Worm (Caenorhabditis elegans): ENCODE measurements around the gene mct-6.
A peak's percentile ranks its signal among the peaks of the same experiment; 100 is the strongest.

Gene mct-6

DNA sequence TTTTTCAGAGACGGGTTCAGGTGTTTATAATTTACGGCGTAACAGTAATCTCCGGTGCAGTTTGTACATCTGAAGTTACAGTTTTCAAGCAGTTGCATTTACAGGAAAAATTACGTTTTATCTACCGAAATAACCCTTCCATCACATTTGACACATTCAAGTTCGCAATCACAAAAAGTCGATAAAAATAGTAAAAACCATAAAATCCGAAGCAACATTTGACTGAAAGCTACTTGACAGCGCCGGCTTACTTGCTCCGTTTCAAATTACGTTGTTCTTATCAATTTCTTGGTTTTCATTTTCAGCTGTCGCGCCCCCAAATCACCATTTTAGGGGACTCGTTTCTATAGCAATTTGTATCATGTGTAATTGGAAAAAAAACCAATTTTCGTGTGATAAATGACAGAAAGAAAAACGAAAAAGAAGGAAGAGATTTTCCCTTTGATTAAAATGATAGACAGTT, 12.5 kb upstream of the mct-6 start, which contains the start of gene T01C8.3:
Gene T01C8.3 (minus strand): TSS at position 413 of the 463 bp plus-strand sequence.
- TF ChIP-seq lim-6 (tag; optimal IDR thresholded peaks at IDR 0.05) = no peak
- no peak for TF ChIP-seq ceh-19 (GFP tag; optimal IDR thresholded peaks at IDR 0.05)
- no peak for TF ChIP-seq ets-4 (tag; optimal IDR thresholded peaks at IDR 0.05)
- no peak for TF ChIP-seq unc-55 (GFP tag; optimal IDR thresholded peaks at IDR 0.05)
- TF ChIP-seq ztf-16 (tag; optimal IDR thresholded peaks at IDR 0.05) = no peak
- TF ChIP-seq ceh-45 (GFP tag; IDR thresholded peaks at IDR 0.05) = no peak
- TF ChIP-seq unc-3 (GFP tag; conservative IDR thresholded peaks at IDR 0.05) = no peak
- no peak for TF ChIP-seq unc-3 (tag; optimal IDR thresholded peaks at IDR 0.05)
- no peak for TF ChIP-seq ceh-2 (tag; optimal IDR thresholded peaks at IDR 0.05)
- no peak for TF ChIP-seq hlh-13 (GFP tag; optimal IDR thresholded peaks at IDR 0.05)
- TF ChIP-seq K02D7.2 (tag; optimal IDR thresholded peaks at IDR 0.05) = no peak
- no peak for TF ChIP-seq tbx-7 (tag; optimal IDR thresholded peaks at IDR 0.05)
- no peak for TF ChIP-seq mec-3 (tag; optimal IDR thresholded peaks at IDR 0.05; ENCODE audit: borderline replicate concordance)
- TF ChIP-seq unc-42 (tag; optimal IDR thresholded peaks at IDR 0.05) = no peak
- no peak for TF ChIP-seq eyg-1 (tag; optimal IDR thresholded peaks at IDR 0.05)
- TF ChIP-seq tbx-2 (tag; optimal IDR thresholded peaks at IDR 0.05) = no peak
- no peak for TF ChIP-seq pha-4 (tag; optimal IDR thresholded peaks at IDR 0.05)
- no peak for TF ChIP-seq gmeb-2 (tag; optimal IDR thresholded peaks at IDR 0.05)
- TF ChIP-seq hlh-8 (tag; optimal IDR thresholded peaks at IDR 0.05) = no peak

ce11 chrX:16775335-16775835, 5.1 kb upstream of the mct-6 start:
- no peak for TF ChIP-seq pros-1 (tag; optimal IDR thresholded peaks at IDR 0.05)
- TF ChIP-seq elt-2 (tag; optimal IDR thresholded peaks at IDR 0.05) = peak; percentile 54

DNA sequence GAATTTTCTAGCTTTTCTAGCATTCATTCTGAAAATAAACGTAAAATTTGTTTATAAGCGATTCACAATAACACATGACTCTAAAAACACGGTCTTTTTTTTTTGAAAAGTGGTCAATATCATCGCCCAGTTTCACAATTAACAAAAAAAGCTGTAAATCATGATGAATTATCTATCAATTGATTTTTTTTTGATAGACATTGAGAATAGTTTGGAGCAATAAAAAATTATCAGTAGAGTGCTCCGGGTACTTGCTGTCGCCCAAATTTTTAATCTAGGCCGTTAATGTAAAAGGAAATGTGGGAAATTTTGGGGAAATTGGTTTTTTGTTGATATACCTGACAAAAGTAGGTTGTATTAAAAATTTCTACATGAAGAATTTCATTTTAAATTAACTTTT, 3.1 kb upstream of the mct-6 start:
- TF ChIP-seq ceh-2 (tag; optimal IDR thresholded peaks at IDR 0.05) = no peak

DNA sequence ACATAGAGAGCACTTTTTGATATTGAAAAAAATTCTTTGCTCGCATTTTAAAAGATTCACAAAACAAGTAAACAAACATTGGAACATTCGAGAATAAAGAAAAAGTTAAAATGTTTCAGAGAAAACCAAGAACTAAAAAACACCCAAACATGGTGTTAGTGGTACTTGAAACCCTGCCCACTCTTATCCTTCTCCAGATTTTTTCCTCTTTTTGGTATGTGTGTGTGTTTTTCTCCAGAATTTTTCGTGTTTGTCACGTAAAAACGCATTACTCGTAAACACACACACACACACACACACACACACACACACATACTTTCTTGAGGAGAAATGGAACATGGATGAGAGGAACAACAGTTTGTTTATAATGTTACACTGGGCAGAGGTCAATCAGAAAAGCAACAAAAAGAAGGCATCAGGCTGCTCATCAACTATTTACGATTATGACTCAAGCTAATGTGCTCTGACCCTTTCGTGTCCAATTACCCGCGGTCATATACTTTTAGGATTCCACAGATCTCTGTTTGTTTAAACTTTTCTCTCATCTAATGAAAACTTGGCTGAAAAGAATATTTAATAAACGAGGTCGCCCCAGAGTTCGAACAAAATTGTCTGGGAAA, 1.9 kb upstream of the mct-6 start:
- TF ChIP-seq ceh-30 (tag; optimal IDR thresholded peaks at IDR 0.05) (no peak), hlh-30 (tag; optimal IDR thresholded peaks at IDR 0.05; ENCODE audit: insufficient read depth) (no peak), nhr-11 (tag; optimal IDR thresholded peaks at IDR 0.05) (no peak), ztf-16 (tag; optimal IDR thresholded peaks at IDR 0.05) (no peak), ceh-2 (tag; optimal IDR thresholded peaks at IDR 0.05) (no peak), ceh-48 (tag; optimal IDR thresholded peaks at IDR 0.05) (no peak), nfya-1 (tag; optimal IDR thresholded peaks at IDR 0.05) (no peak), fax-1 (tag; optimal IDR thresholded peaks at IDR 0.05) (no peak), elt-4 (tag; optimal IDR thresholded peaks at IDR 0.05) (no peak), dve-1 (tag; optimal IDR thresholded peaks at IDR 0.05) (no peak), unc-42 (tag; optimal IDR thresholded peaks at IDR 0.05) (no peak), ref-2 (tag; optimal IDR thresholded peaks at IDR 0.05) (no peak), tbx-7 (tag; optimal IDR thresholded peaks at IDR 0.05) (no peak)

DNA sequence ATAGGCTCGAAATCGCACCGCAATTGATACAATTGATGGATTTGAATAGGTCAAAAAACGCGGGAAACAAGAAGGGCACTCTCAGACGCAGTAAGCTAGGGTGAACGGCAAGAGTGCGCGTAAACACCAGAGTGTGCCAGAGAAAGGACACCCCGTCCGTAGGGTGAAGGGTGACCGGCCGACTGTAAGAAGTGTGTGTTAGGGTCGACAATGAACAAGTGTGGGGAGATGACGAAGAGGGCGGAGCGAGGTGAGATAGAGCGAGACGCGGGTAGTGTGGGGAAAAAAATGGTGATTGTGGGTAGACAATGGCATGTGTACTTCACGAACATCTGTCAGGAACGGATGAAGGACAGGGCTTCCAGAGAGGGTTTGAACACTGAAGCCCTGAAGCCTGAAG, 621 bp upstream of the mct-6 start:
- peak; percentile 5 for TF ChIP-seq syd-9 (tag; optimal IDR thresholded peaks at IDR 0.05)
- peak; percentile 6 for TF ChIP-seq ceh-18 (tag; optimal IDR thresholded peaks at IDR 0.05)
- peak; percentile 10 for TF ChIP-seq tbx-2 (tag; optimal IDR thresholded peaks at IDR 0.05)
- TF ChIP-seq ets-4 (tag; optimal IDR thresholded peaks at IDR 0.05) = no peak
- TF ChIP-seq tbx-7 (tag; optimal IDR thresholded peaks at IDR 0.05) = no peak
- peak; percentile 19 for TF ChIP-seq mec-3 (tag; optimal IDR thresholded peaks at IDR 0.05; ENCODE audit: borderline replicate concordance)
- TF ChIP-seq C08G9.2 (tag; optimal IDR thresholded peaks at IDR 0.05) = peak; percentile 26
- TF ChIP-seq sdc-2 (tag; optimal IDR thresholded peaks at IDR 0.05) = peak; percentile 66
- peak; percentile 9 for TF ChIP-seq rnt-1 (tag; optimal IDR thresholded peaks at IDR 0.05)
- TF ChIP-seq unc-86 (tag; optimal IDR thresholded peaks at IDR 0.05) = no peak
- TF ChIP-seq ceh-2 (tag; optimal IDR thresholded peaks at IDR 0.05) = peak; percentile 5
- TF ChIP-seq ref-2 (tag; optimal IDR thresholded peaks at IDR 0.05) = peak; percentile 15
- peak; percentile 38 for TF ChIP-seq ceh-31 (tag; optimal IDR thresholded peaks at IDR 0.05)
- peak; percentile 7 for TF ChIP-seq ceh-34 (tag; optimal IDR thresholded peaks at IDR 0.05)
- no peak for TF ChIP-seq ceh-22 (tag; optimal IDR thresholded peaks at IDR 0.05)
- peak; percentile 16 for TF ChIP-seq nfya-1 (tag; optimal IDR thresholded peaks at IDR 0.05)

Data from whole organism, late embryonic.